Worm (Caenorhabditis elegans) whole organism, young adult: ENCODE data around the gene T24H10.5.

ENCODE experiments used
- B0019.2 ChIP-seq: fragments of 200-800 bp; sonication (Bioruptor generic); conservative IDR thresholded peaks from 2 replicates; pipeline ENCODE4 v1.3.6; 2022; ENCODE audit warnings: missing genetic modification reagents, missing genetic modification characterization, missing compliant biosample characterization
- B0261.1 ChIP-seq: sonication (generic microtip); optimal IDR thresholded peaks from 2 replicates; lab custom pipeline; 2016; ENCODE audit warnings: mild to moderate bottlenecking, missing genetic modification characterization, moderate library complexity, missing compliant biosample characterization
- B0336.3 ChIP-seq: fragments of 200-800 bp; sonication (Bioruptor generic); IDR thresholded peaks from 2 replicates; pipeline ENCODE4 v1.3.6; 2022; ENCODE audit warnings: missing genetic modification characterization, missing compliant biosample characterization
- C17E4.6 ChIP-seq: fragments of 200-800 bp; sonication (Bioruptor generic); IDR thresholded peaks from 2 replicates; pipeline ENCODE4 v1.3.6; 2022; ENCODE audit warnings: missing genetic modification reagents, missing genetic modification characterization, missing compliant biosample characterization
- D2030.7 ChIP-seq: fragments of 200-800 bp; sonication (Bioruptor generic); IDR thresholded peaks from 2 replicates; pipeline ENCODE4 v1.3.6; 2022; ENCODE audit warnings: missing genetic modification reagents, missing genetic modification characterization, missing compliant biosample characterization
- F22D6.2 ChIP-seq: sonication (generic microtip); optimal IDR thresholded peaks from 2 replicates; lab custom pipeline; 2016; ENCODE audit warnings: mild to moderate bottlenecking, missing genetic modification characterization, missing compliant biosample characterization
- F23B12.7 ChIP-seq: sonication (generic microtip); optimal IDR thresholded peaks from 2 replicates; lab custom pipeline; 2017; ENCODE audit warnings: missing genetic modification characterization, mild to moderate bottlenecking, missing compliant biosample characterization, antibody characterized with exemption, moderate library complexity; ENCODE audit not compliant: insufficient read depth
- F39B2.1 ChIP-seq: fragments of 200-800 bp; sonication (Bioruptor generic); IDR thresholded peaks from 2 replicates; pipeline ENCODE4 v1.3.6; 2022; ENCODE audit warnings: missing genetic modification reagents, missing genetic modification characterization, missing compliant biosample characterization
- F55B11.4 ChIP-seq: sonication (generic microtip); optimal IDR thresholded peaks from 2 replicates; lab custom pipeline; 2016; ENCODE audit warnings: missing compliant biosample characterization, missing genetic modification characterization, borderline replicate concordance; ENCODE audit not compliant: insufficient read depth
- T07F8.4 ChIP-seq: sonication (generic microtip); optimal IDR thresholded peaks from 2 replicates; lab custom pipeline; 2016; ENCODE audit warnings: mild to moderate bottlenecking, missing genetic modification characterization, moderate library complexity, missing compliant biosample characterization
- T26A5.8 ChIP-seq: sonication (generic microtip); optimal IDR thresholded peaks from 2 replicates; lab custom pipeline; 2016; ENCODE audit warnings: missing genetic modification characterization, missing compliant biosample characterization
- Y53F4B.3 ChIP-seq: fragments of 200-800 bp; sonication (Bioruptor generic); IDR thresholded peaks from 2 replicates; pipeline ENCODE4 v1.3.6; 2022; ENCODE audit warnings: missing genetic modification reagents, missing genetic modification characterization, missing compliant biosample characterization
- Y67H2A.10 ChIP-seq: fragments of 200-800 bp; sonication (Bioruptor generic); conservative IDR thresholded peaks from 2 replicates; pipeline ENCODE4 v1.3.6; 2022; ENCODE audit warnings: missing genetic modification reagents, missing genetic modification characterization, missing compliant biosample characterization
- ZK185.1 ChIP-seq: sonication (generic microtip); optimal IDR thresholded peaks from 2 replicates; lab custom pipeline; 2016; ENCODE audit warnings: mild to moderate bottlenecking, missing genetic modification characterization, missing compliant biosample characterization; ENCODE audit not compliant: poor library complexity, severe bottlenecking
- akir-1 ChIP-seq: fragments of 200-800 bp; sonication (Bioruptor generic); optimal IDR thresholded peaks from 2 replicates; lab custom pipeline; 2018; ENCODE audit warnings: mild to moderate bottlenecking, missing genetic modification characterization, moderate library complexity, missing compliant biosample characterization
- aptf-3 ChIP-seq: fragments of 200-800 bp; sonication (Bioruptor generic); IDR thresholded peaks from 2 replicates; pipeline ENCODE4 v1.3.6; 2022; ENCODE audit warnings: missing genetic modification characterization, missing compliant biosample characterization
- attf-3 ChIP-seq: fragments of 200-800 bp; sonication (Bioruptor generic); conservative IDR thresholded peaks from 2 replicates; pipeline ENCODE4 v1.3.6; 2022; ENCODE audit warnings: missing genetic modification reagents, missing genetic modification characterization, missing compliant biosample characterization
- bed-1 ChIP-seq: fragments of 200-800 bp; sonication (Bioruptor generic); IDR thresholded peaks from 2 replicates; pipeline ENCODE4 v1.3.6; 2022; ENCODE audit warnings: missing genetic modification reagents, missing genetic modification characterization, missing compliant biosample characterization
- cebp-2 ChIP-seq: fragments of 200-800 bp; sonication (Bioruptor generic); IDR thresholded peaks from 2 replicates; pipeline ENCODE4 v1.3.6; 2022; ENCODE audit warnings: missing genetic modification characterization, missing compliant biosample characterization
- ceh-100 ChIP-seq: fragments of 200-800 bp; sonication (Bioruptor generic); IDR thresholded peaks from 2 replicates; pipeline ENCODE4 v1.3.6; 2022; ENCODE audit warnings: missing genetic modification reagents, missing genetic modification characterization, missing compliant biosample characterization
- chd-7 ChIP-seq: sonication (generic microtip); optimal IDR thresholded peaks from 2 replicates; lab custom pipeline; 2016; ENCODE audit warnings: mild to moderate bottlenecking, missing genetic modification characterization, moderate library complexity, missing compliant biosample characterization
- dox-1 ChIP-seq: fragments of 200-800 bp; sonication (Bioruptor generic); IDR thresholded peaks from 2 replicates; pipeline ENCODE4 v1.3.6; 2022; ENCODE audit warnings: missing genetic modification reagents, missing genetic modification characterization, missing compliant biosample characterization
- dpff-1 ChIP-seq: sonication (generic microtip); optimal IDR thresholded peaks from 2 replicates; lab custom pipeline; 2017; ENCODE audit warnings: mild to moderate bottlenecking, missing genetic modification characterization, missing compliant biosample characterization
- egl-18 ChIP-seq: fragments of 200-800 bp; sonication (Bioruptor generic); IDR thresholded peaks from 2 replicates; pipeline ENCODE4 v1.3.6; 2022; ENCODE audit warnings: missing genetic modification reagents, missing genetic modification characterization, missing compliant biosample characterization
- ekl-4 ChIP-seq: fragments of 200-800 bp; sonication (Bioruptor generic); IDR thresholded peaks from 2 replicates; pipeline ENCODE4 v1.3.6; 2022; ENCODE audit warnings: missing genetic modification reagents, missing genetic modification characterization, missing compliant biosample characterization
- ets-4 ChIP-seq: fragments of 200-800 bp; sonication (Bioruptor generic); optimal IDR thresholded peaks from 2 replicates; lab custom pipeline; 2018; ENCODE audit warnings: mild to moderate bottlenecking, missing genetic modification characterization, missing compliant biosample characterization
- gei-17 ChIP-seq: fragments of 200-800 bp; sonication (Bioruptor generic); optimal IDR thresholded peaks from 2 replicates; lab custom pipeline; 2018; ENCODE audit warnings: mild to moderate bottlenecking, missing genetic modification characterization, missing compliant biosample characterization
- hmg-20 ChIP-seq: fragments of 200-800 bp; sonication (Bioruptor generic); IDR thresholded peaks from 2 replicates; pipeline ENCODE4 v1.3.6; 2022; ENCODE audit warnings: missing genetic modification reagents, missing genetic modification characterization, missing compliant biosample characterization
- let-526 ChIP-seq: fragments of 200-800 bp; sonication (Bioruptor generic); IDR thresholded peaks from 2 replicates; pipeline ENCODE4 v1.3.6; 2022; ENCODE audit warnings: missing genetic modification reagents, missing genetic modification characterization, missing compliant biosample characterization
- lsl-1 ChIP-seq: fragments of 200-800 bp; sonication (Bioruptor generic); optimal IDR thresholded peaks from 2 replicates; lab custom pipeline; 2018; ENCODE audit warnings: mild to moderate bottlenecking, missing genetic modification characterization, moderate library complexity, missing compliant biosample characterization
- lsy-27 ChIP-seq: sonication (generic microtip); optimal IDR thresholded peaks from 2 replicates; lab custom pipeline; 2017; ENCODE audit warnings: missing genetic modification characterization, mild to moderate bottlenecking, missing compliant biosample characterization, antibody characterized with exemption, missing genotype, borderline replicate concordance; ENCODE audit not compliant: insufficient read depth
- madf-3 ChIP-seq: fragments of 200-800 bp; sonication (Bioruptor generic); IDR thresholded peaks from 2 replicates; pipeline ENCODE4 v1.3.6; 2022; ENCODE audit warnings: missing genetic modification reagents, missing genetic modification characterization, missing compliant biosample characterization
- mes-4 ChIP-seq: sonication (generic microtip); optimal IDR thresholded peaks from 2 replicates; lab custom pipeline; 2016; ENCODE audit warnings: missing genotype, missing genetic modification characterization, missing compliant biosample characterization
- nfya-2 ChIP-seq: fragments of 200-800 bp; sonication (Bioruptor generic); IDR thresholded peaks from 2 replicates; pipeline ENCODE4 v1.3.6; 2022; ENCODE audit warnings: missing genetic modification reagents, missing genetic modification characterization, missing compliant biosample characterization
- nhr-120 ChIP-seq: fragments of 200-800 bp; sonication (Bioruptor generic); IDR thresholded peaks from 2 replicates; pipeline ENCODE4 v1.3.6; 2022; ENCODE audit warnings: missing genetic modification characterization, missing compliant biosample characterization
- nhr-179 ChIP-seq: sonication (generic microtip); optimal IDR thresholded peaks from 2 replicates; lab custom pipeline; 2016; ENCODE audit warnings: mild to moderate bottlenecking, missing genetic modification characterization, missing compliant biosample characterization
- pbrm-1 ChIP-seq: fragments of 200-800 bp; sonication (Bioruptor generic); IDR thresholded peaks from 2 replicates; pipeline ENCODE4 v1.3.6; 2022; ENCODE audit warnings: missing genetic modification reagents, missing genetic modification characterization, missing compliant biosample characterization
- rcor-1 ChIP-seq: fragments of 200-800 bp; sonication (Bioruptor generic); IDR thresholded peaks from 2 replicates; pipeline ENCODE4 v1.3.6; 2022; ENCODE audit warnings: missing genetic modification reagents, missing genetic modification characterization, missing compliant biosample characterization
- rec-8 ChIP-seq, 2 experiments: sonication (generic microtip); optimal IDR thresholded peaks; 2 replicates each; lab custom pipeline; 2016; ENCODE audit warnings: mild to moderate bottlenecking in 2 of 2, missing genetic modification characterization in 2 of 2, missing genetic modification reagents in 2 of 2, missing genotype in 2 of 2, missing biosample characterization in 1 of 2, missing compliant biosample characterization in 1 of 2, moderate library complexity in 1 of 2
- snpc-1.1 ChIP-seq: sonication (generic microtip); optimal IDR thresholded peaks from 2 replicates; lab custom pipeline; 2017; ENCODE audit warnings: missing genetic modification characterization, mild to moderate bottlenecking, missing compliant biosample characterization, antibody characterized with exemption, moderate library complexity, missing genotype, missing genetic modification reagents; ENCODE audit not compliant: insufficient read depth
- snpc-3.4 ChIP-seq: sonication (generic microtip); optimal IDR thresholded peaks from 2 replicates; lab custom pipeline; 2017; ENCODE audit warnings: missing genetic modification characterization, mild to moderate bottlenecking, missing compliant biosample characterization, antibody characterized with exemption, moderate library complexity, missing genotype, missing genetic modification reagents
- somi-1 ChIP-seq: fragments of 200-800 bp; sonication (Bioruptor generic); optimal IDR thresholded peaks from 2 replicates; lab custom pipeline; 2018; ENCODE audit warnings: mild to moderate bottlenecking, missing genetic modification characterization, missing compliant biosample characterization
- unc-130 ChIP-seq: sonication (generic microtip); optimal IDR thresholded peaks from 2 replicates; lab custom pipeline; 2016; ENCODE audit warnings: missing genetic modification reagents, missing genetic modification characterization, missing compliant biosample characterization
- unc-62 ChIP-seq: fragments of 150-350 bp; optimal IDR thresholded peaks from 2 replicates; lab custom pipeline; 2014; ENCODE audit warnings: missing biosample characterization, missing genetic modification reagents, missing genetic modification characterization
- zfh-2 ChIP-seq: fragments of 200-800 bp; sonication (Bioruptor generic); conservative IDR thresholded peaks from 2 replicates; pipeline ENCODE4 v1.3.6; 2022; ENCODE audit warnings: missing genetic modification reagents, missing genetic modification characterization, missing compliant biosample characterization
- zim-3 ChIP-seq: sonication (generic microtip); optimal IDR thresholded peaks from 2 replicates; lab custom pipeline; 2017; ENCODE audit warnings: mild to moderate bottlenecking, missing genetic modification characterization, moderate library complexity, missing compliant biosample characterization
- ztf-25 ChIP-seq: fragments of 200-800 bp; sonication (Bioruptor generic); IDR thresholded peaks from 2 replicates; pipeline ENCODE4 v1.3.6; 2022; ENCODE audit warnings: missing genetic modification reagents, missing genetic modification characterization, missing compliant biosample characterization

T24H10.5 gene

ce11 chrII:9060332-9060840 lies 40.5 kb upstream of the T24H10.5 start (continued):
- TF ChIP-seq hmg-20 (0 out of 2 replicates have a peak, but pooled peaks have one; percentile 8), madf-3 (peak; percentile 84), ZK185.1 (peak; percentile 61), T26A5.8 (tag; lab: Kevin White, UChicago) (no peak), egl-18 (GFP tag; lab: Robert Waterston, UW) (no peak), F39B2.1 (no peak), B0336.3 (GFP tag; lab: Robert Waterston, UW) (peak; percentile 83), Y67H2A.10 (no peak), F55B11.4 (no peak), ets-4 (GFP tag; lab: Kevin White, UChicago) (no peak), bed-1 (GFP tag; lab: Robert Waterston, UW) (no peak), snpc-1.1 (tag; lab: Kevin White, UChicago) (no peak), dpff-1 (tag; lab: Kevin White, UChicago) (peak; percentile 9), attf-3 (GFP tag; lab: Robert Waterston, UW) (peak; percentile 46; the same call in 1 of the 2 replicates), pbrm-1 (peak; percentile 69), D2030.7 (GFP tag; lab: Robert Waterston, UW) (no peak), lsl-1 (GFP tag; lab: Kevin White, UChicago) (no peak), lsy-27 (no peak), nhr-179 (tag; lab: Kevin White, UChicago) (no peak), rec-8 (tag; optimal IDR thresholded peaks at IDR 0.05; lab: Kevin White, UChicago) (no peak), let-526 (GFP tag; lab: Robert Waterston, UW) (no peak), C17E4.6 (GFP tag; lab: Robert Waterston, UW) (0 out of 2 replicates have a peak, but pooled peaks have one; percentile 32), nhr-120 (GFP tag; lab: Robert Waterston, UW) (no peak), F22D6.2 (peak; percentile 14), mes-4 (tag; lab: Kevin White, UChicago) (no peak), chd-7 (tag; lab: Kevin White, UChicago) (peak; percentile 85), dox-1 (GFP tag; lab: Robert Waterston, UW) (peak; percentile 89), F23B12.7 (tag; lab: Kevin White, UChicago) (peak; percentile 37), unc-62 (GFP tag; lab: Kevin White, UChicago) (peak; percentile 65), B0261.1 (tag; lab: Kevin White, UChicago) (no peak), somi-1 (GFP tag; lab: Kevin White, UChicago) (peak; percentile 75), akir-1 (GFP tag; lab: Kevin White, UChicago) (peak; percentile 5), snpc-3.4 (tag; lab: Kevin White, UChicago) (no peak), rcor-1 (GFP tag; lab: Robert Waterston, UW) (peak; percentile 95), nfya-2 (no peak), zfh-2 (GFP tag; lab: Robert Waterston, UW) (peak; percentile 98), Y53F4B.3 (no peak), aptf-3 (GFP tag; lab: Robert Waterston, UW) (no peak), cebp-2 (GFP tag; lab: Robert Waterston, UW) (0 out of 2 replicates have a peak, but pooled peaks have one; percentile 18), B0019.2 (GFP tag; lab: Robert Waterston, UW) (no peak), ceh-100 (GFP tag; lab: Robert Waterston, UW) (0 out of 2 replicates have a peak, but pooled peaks have one; percentile 12), T07F8.4 (tag; lab: Kevin White, UChicago) (no peak), unc-130 (GFP tag; lab: Kevin White, UChicago) (no peak), gei-17 (GFP tag; lab: Kevin White, UChicago) (peak; percentile 34), zim-3 (tag; lab: Kevin White, UChicago) (no peak), ztf-25 (GFP tag; lab: Robert Waterston, UW) (no peak), ekl-4 (GFP tag; lab: Robert Waterston, UW) (0 out of 2 replicates have a peak, but pooled peaks have one; percentile 43)
